Worm (Caenorhabditis elegans): ENCODE results near the gene str-18.

ce11 chrV:15710401-15710800 is 31.4 kb downstream of the str-18 start, which contains the start of gene Y6E2A.1:
- TF ChIP-seq klf-2 (GFP tag; conservative IDR thresholded peaks at IDR 0.05) (no peak), med-1 (GFP tag; optimal IDR thresholded peaks at IDR 0.05; ENCODE audit: insufficient read depth) (no peak)
